Fruit fly (Drosophila melanogaster) ovary, adult (tissue): ENCODE data around the gene CG8960.

Experiments
- CG17801 ChIP-seq: fragments of 200-800 bp; optimal IDR thresholded peaks from 2 replicates; lab custom pipeline; 2019; ENCODE audit warnings: missing biosample characterization, mild to moderate bottlenecking, missing genetic modification characterization, moderate library complexity; ENCODE audit not compliant: partially characterized antibody

Gene CG8960

DNA sequence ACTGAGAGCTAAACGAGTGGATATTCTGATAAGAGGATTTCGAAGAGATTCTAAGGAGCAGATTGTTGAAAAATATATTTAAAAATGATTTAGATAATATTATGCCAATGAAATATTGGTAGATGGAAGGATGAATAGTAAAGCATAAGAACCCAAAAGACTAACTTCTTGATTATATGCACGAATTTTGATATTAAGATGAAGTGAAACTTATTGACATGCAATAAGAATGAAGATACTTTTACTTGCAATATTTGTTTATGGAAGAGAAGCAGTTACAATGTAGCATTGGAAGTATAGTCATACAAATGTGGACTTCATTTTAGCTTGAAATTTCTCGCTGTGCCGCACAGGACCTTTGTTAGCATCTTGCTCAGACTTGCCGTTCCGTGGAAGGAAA, at the start of gene CG8960:
Gene CG8960 (plus strand): TSS at position 301 of the 400 bp plus-strand sequence.
- no peak for TF ChIP-seq CG17801 (GFP tag; lab: Kevin White, UChicago)

DNA sequence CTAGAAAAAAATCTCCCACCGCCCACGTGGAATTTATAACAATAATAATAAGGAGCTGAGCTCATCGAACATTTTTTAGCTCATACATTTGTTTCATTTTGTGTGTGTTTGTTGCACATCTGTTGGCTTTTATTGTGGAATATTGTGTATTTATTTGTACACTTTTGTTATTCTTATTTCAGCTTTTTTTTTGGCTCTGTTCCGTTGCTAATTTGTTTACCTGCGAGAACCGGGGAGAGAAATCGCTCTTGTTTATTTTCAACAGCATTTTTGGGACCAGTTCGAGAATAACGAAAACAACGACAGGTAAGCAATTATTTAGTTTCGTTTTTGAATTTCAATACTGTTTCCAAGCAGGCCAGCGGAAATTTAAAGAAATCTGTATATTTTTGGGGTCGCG, 49.0 kb upstream of the CG8960 start:
- no peak for TF ChIP-seq CG17801 (GFP tag; lab: Kevin White, UChicago)

dm6 chr3L:2149664-2150063, 47.1 kb upstream of the CG8960 start:
- TF ChIP-seq CG17801 (GFP tag; lab: Kevin White, UChicago) = no peak

- no peak for TF ChIP-seq CG17801 (GFP tag; lab: Kevin White, UChicago)
These were observed 45.0 kb upstream of the CG8960 start, which contains the start of gene zormin for dm6 chr3L:2151588-2152372. zormin (minus strand) TSS chr3L:2151700.

dm6 chr3L:2152730-2153129, 44.1 kb upstream of the CG8960 start:
- no peak for TF ChIP-seq CG17801 (GFP tag; lab: Kevin White, UChicago)

DNA sequence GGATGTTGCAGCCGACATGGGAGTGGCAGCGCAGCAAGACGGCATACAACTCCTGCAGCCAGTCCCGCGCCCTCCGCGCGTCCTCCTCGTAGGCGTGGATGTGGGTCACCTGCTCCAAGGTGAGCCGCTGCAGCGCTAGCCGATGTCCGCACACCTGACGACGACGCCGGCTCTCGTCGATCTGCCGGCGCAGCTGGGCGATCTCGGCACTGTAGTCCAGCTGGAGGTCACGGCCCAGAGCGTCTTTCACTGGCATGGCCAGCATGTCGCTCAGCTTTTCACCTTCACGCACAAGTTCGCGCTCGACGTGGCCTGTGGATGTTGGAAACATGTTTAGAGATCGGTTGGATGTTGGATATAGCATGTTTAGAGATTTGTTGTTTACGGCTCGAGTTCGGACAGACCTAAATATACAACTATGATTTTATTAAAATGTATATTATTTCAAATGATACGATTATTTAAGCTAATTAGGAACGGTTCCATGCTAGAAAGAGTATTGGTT, 39.3 kb upstream of the CG8960 start:
- no peak for TF ChIP-seq CG17801 (GFP tag; lab: Kevin White, UChicago)

DNA sequence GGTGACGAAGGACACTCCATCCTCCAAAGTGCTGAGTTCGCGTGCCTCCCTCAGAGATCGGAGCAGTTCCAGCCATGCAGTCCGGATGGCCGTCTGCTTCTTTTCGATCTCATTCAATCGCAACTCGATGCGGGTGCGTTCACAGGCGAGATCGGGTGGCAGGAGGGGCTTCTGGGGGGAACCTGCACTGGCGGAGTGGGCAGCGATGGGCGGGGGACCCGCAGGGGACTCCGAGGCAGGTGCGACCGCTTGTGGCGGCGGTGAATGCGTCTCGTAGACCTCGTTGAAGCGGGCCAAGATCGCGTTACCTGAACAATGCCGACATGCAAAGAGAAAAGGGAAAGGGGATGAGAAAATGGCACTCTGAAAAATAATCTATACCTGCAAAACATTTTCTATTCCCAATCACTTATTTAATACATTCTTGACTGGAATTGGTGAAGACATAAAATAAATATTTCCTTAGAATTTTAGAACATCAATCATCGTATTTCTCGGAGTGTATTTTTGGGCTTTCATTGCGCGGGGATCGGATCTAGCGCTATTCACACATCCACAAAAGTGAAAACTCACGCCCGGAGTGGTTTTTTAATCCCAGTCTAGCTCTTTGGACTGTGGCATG, 38.0 kb upstream of the CG8960 start:
- no peak for TF ChIP-seq CG17801 (GFP tag; lab: Kevin White, UChicago)

DNA sequence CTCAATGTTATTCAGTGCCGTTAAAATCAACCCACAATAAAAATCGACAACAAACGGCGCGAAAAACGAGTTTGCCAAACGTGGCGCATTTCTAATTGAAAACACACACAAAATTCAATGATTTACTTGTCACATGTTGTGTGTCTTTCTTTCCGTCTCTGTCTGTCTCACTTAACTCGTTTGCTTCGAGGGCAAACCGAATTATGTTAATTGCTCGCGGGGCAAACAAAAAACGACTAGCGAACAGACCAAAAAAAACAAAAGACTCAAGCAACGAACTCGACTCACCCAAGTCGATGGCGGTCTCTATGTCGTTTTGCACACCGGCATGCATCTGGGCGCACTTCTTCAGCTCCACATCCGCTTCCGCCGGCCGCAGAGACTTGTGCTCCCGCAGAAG, 37.0 kb upstream of the CG8960 start:
- no peak for TF ChIP-seq CG17801 (GFP tag; lab: Kevin White, UChicago)

DNA sequence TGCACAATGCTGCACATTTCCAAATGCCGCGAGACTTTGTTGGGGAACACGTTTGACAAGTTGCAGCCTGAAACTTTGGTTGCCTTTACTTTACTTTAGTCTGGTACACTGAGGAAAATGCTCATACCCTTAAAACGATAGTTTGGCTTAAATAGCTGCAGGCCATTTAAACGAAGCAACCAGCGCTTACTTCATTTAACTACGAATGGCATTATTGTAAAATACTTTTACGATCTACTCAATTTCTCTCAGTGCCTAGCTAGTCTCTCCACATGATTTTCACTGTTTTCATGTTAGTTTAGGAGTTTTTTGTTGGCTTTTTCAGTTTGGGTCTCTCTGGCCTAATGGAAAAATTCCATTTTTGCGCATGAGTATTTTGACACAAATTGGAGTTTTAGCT, 34.8 kb upstream of the CG8960 start:
- TF ChIP-seq CG17801 (GFP tag; lab: Kevin White, UChicago) = no peak

- no peak for TF ChIP-seq CG17801 (GFP tag; lab: Kevin White, UChicago)
These were observed 34.2 kb upstream of the CG8960 start for dm6 chr3L:2162623-2163022.

- no peak for TF ChIP-seq CG17801 (GFP tag; lab: Kevin White, UChicago)
These were observed 33.2 kb upstream of the CG8960 start, which contains the start of gene CG15822 for dm6 chr3L:2163608-2164007. CG15822 (minus strand) TSS chr3L:2163863.

DNA sequence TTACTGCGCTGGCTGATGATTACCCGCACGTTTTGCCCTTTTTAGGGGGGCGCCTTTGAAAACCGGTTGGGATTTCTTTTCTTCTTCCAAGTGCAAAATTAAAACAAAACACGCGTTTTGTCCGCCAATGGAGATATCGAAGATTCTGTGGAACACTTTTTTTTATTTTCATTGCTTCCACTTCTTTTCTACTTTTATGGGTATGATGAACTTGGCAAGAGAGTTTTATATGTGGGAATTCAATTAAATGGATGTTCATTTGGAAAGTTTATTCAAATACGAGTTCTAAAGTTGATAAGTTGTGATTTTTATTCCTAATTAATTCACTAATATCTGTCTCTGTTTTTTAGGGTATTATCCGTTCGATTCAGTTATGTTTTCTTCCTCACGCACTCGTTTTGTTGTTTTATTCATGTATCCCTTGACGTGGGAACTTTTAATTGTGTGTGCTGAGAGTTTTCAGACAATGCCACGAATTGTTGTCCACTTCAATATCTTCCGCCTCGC, 32.7 kb upstream of the CG8960 start:
- TF ChIP-seq CG17801 (GFP tag; lab: Kevin White, UChicago) = no peak

DNA sequence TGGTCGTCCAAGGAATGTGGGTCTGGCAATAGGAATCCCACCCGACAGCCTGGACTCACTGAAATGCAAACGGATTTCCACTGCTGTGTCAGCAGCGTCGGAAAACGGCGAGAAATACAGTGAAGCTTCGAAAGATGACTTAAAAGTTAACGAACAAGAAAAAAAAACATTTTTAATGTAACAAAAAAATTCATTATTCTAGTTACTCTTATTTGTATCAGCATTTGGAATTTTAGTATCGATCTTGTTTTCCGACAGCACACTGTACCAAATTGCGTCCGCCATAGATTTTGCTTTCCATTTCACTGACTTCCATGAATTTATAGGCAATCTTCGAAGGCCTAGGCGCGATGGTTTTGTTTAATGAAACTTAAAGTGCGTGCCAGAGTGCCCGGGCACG, 32.0 kb upstream of the CG8960 start:
- TF ChIP-seq CG17801 (GFP tag; lab: Kevin White, UChicago) = no peak

DNA sequence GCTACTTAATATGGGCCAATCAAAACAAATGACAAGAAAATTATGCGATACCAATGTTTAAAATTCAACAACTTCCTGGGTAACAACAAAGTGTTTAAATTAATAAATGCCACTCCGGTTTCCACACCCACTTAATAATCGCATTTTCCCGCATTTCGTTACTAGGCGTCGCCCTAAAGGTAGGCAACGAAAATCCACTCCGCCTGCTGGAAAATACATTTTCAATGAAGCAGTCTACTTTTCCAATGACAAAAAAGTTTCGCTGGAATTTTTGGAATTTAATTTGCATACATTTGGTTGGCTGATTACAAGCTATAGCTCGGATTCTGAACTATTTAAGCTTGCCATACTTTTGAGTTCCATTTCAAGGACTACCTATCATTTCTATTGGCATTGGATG, 30.0 kb upstream of the CG8960 start:
- no peak for TF ChIP-seq CG17801 (GFP tag; lab: Kevin White, UChicago)

DNA sequence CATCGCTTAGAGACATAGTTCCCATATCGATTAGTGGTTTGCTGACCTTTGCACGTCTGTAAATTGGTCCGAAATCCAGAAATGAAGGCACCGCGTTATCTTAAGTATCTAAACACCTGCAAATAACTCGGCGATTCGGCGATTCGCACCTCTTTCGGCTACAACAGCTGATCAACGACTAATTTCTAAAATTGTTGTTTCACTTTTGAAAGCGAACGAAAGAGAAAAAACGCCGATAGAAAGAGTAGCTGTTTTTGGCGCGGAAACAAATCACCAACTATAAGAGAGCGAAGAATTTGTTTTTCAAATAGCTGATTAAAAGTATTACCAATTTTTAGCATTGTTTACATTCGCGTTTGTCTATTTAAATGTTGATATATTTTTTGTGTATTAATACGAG, 27.9 kb upstream of the CG8960 start, which contains the start of gene CG15879:
Gene CG15879 (minus strand): TSS at position 155 of the 400 bp plus-strand sequence.
- TF ChIP-seq CG17801 (GFP tag; lab: Kevin White, UChicago) = peak; percentile 3
